Fruit fly (Drosophila melanogaster): Measurements from ENCODE around the gene CG9686.

DNA sequence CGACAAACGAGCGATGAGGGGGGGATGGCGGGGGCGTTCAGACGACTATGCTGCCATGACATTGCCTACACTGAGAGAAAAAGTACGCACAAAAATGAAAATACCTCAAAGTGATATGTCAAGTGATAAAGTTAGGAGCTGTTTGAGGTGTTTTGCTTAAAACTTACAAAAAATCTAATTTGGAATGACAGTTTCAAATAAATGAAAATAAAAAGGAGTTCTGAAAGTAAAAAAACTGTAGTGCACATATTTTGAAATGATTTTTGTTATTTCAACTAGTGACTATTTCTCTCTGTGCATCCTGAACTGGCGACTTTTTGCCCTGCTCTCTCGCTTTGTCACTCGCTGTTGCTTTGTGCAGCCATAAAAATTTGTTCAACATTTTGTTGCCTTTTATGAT lies 49.8 kb upstream of the CG9686 start:
- TF ChIP-seq EcR (GFP tag; optimal IDR thresholded peaks at IDR 0.05) (no peak), CG8478 (optimal IDR thresholded peaks at IDR 0.05) (no peak), usp (GFP tag; optimal IDR thresholded peaks at IDR 0.05) (no peak), pan (optimal IDR thresholded peaks at IDR 0.05) (no peak), Dll (optimal IDR thresholded peaks at IDR 0.05) (no peak), psq (optimal IDR thresholded peaks at IDR 0.05) (no peak)

All from whole organism.